Fruit fly (Drosophila melanogaster) whole organism, embryonic: Measurements from ENCODE around the gene CG32720.

Experiments
- Awh ChIP-seq: fragments of 200-800 bp; sonication (Bioruptor generic); IDR thresholded peaks from 2 replicates; pipeline ENCODE4, ENCODE4 v1.3.6; 2022; ENCODE audit warnings: missing biosample characterization, missing genetic modification characterization
- Bdp1 ChIP-seq: fragments of 200-800 bp; sonication (Bioruptor generic); optimal IDR thresholded peaks from 3 replicates; lab custom pipeline; 2016; ENCODE audit warnings: missing biosample characterization, missing genetic modification characterization
- CG13624 ChIP-seq: fragments of 200-800 bp; sonication (Bioruptor generic); optimal IDR thresholded peaks from 2 replicates; lab custom pipeline; 2016; ENCODE audit warnings: missing biosample characterization, missing genetic modification characterization
- CG14014 ChIP-seq: fragments of 200-800 bp; sonication (Bioruptor generic); IDR thresholded peaks from 2 replicates; pipeline ENCODE4 v1.3.6; 2022; ENCODE audit warnings: missing biosample characterization, missing genetic modification characterization
- CG17359 ChIP-seq: fragments of 200-800 bp; sonication (Bioruptor generic); optimal IDR thresholded peaks from 3 replicates; lab custom pipeline; 2018; ENCODE audit warnings: missing biosample characterization, mild to moderate bottlenecking, missing genetic modification characterization, moderate library complexity
- CG17568 ChIP-seq: fragments of 200-800 bp; sonication (Bioruptor generic); optimal IDR thresholded peaks from 2 replicates; lab custom pipeline; 2018; ENCODE audit warnings: missing biosample characterization, mild to moderate bottlenecking, missing genetic modification characterization, moderate library complexity
- CG2678 ChIP-seq: fragments of 200-800 bp; sonication (Bioruptor generic); optimal IDR thresholded peaks from 3 replicates; lab custom pipeline; 2019; ENCODE audit warnings: missing biosample characterization, mild to moderate bottlenecking, missing genetic modification characterization, moderate library complexity
- CG2712 ChIP-seq: fragments of 200-800 bp; optimal IDR thresholded peaks from 3 replicates; lab custom pipeline; 2019; ENCODE audit warnings: missing biosample characterization, mild to moderate bottlenecking, missing genetic modification characterization, moderate library complexity
- CG30403 ChIP-seq: fragments of 200-800 bp; sonication (Bioruptor generic); optimal IDR thresholded peaks from 3 replicates; lab custom pipeline; 2016; ENCODE audit warnings: missing biosample characterization, missing genetic modification characterization
- CG31388 ChIP-seq: fragments of 200-800 bp; sonication (Bioruptor generic); optimal IDR thresholded peaks from 2 replicates; lab custom pipeline; 2016; ENCODE audit warnings: missing biosample characterization, missing genetic modification characterization
- CG3163 ChIP-seq: fragments of 200-800 bp; sonication (Bioruptor generic); optimal IDR thresholded peaks from 3 replicates; lab custom pipeline; 2016; ENCODE audit warnings: missing biosample characterization, missing genetic modification characterization
- CG33213 ChIP-seq: fragments of 200-800 bp; sonication (Bioruptor generic); optimal IDR thresholded peaks from 3 replicates; lab custom pipeline; 2016; ENCODE audit warnings: missing biosample characterization, missing genetic modification characterization
- CG4424 ChIP-seq: fragments of 200-800 bp; sonication (Bioruptor generic); optimal IDR thresholded peaks from 3 replicates; lab custom pipeline; 2016; ENCODE audit warnings: missing biosample characterization, missing genetic modification characterization
- CG6765 ChIP-seq: fragments of 200-800 bp; sonication (Bioruptor generic); optimal IDR thresholded peaks from 3 replicates; lab custom pipeline; 2017; ENCODE audit warnings: missing biosample characterization, mild to moderate bottlenecking, missing genetic modification characterization
- CG6813 ChIP-seq: fragments of 200-800 bp; sonication (Bioruptor generic); optimal IDR thresholded peaks from 2 replicates; lab custom pipeline; 2017; ENCODE audit warnings: missing biosample characterization, missing genetic modification characterization, mild to moderate bottlenecking, moderate library complexity, missing genetic modification reagents
- CG8290 ChIP-seq, 3 experiments: fragments of 200-800 bp; sonication (Bioruptor generic); optimal IDR thresholded peaks; 2 replicates each; lab custom pipeline; 2016 to 2019; ENCODE audit warnings: missing biosample characterization in 3 of 3, missing genetic modification characterization in 3 of 3, mild to moderate bottlenecking in 2 of 3, moderate library complexity in 1 of 3
- CG8388 ChIP-seq: fragments of 200-800 bp; sonication (Bioruptor generic); optimal IDR thresholded peaks from 2 replicates; lab custom pipeline; 2019; ENCODE audit warnings: missing biosample characterization, mild to moderate bottlenecking, missing genetic modification characterization, moderate library complexity
- CG9817 ChIP-seq: fragments of 200-800 bp; sonication (Bioruptor generic); optimal IDR thresholded peaks from 2 replicates; lab custom pipeline; 2018; ENCODE audit warnings: missing biosample characterization, mild to moderate bottlenecking, missing genetic modification characterization, moderate library complexity
- CkIIα-i1 ChIP-seq: fragments of 200-800 bp; sonication (Bioruptor generic); IDR thresholded peaks from 2 replicates; pipeline ENCODE4 v1.3.6; 2022; ENCODE audit warnings: missing biosample characterization, missing genetic modification characterization
- CoRest ChIP-seq: fragments of 200-800 bp; sonication (Bioruptor generic); optimal IDR thresholded peaks from 3 replicates; lab custom pipeline; 2018; ENCODE audit warnings: missing biosample characterization, mild to moderate bottlenecking, missing genetic modification characterization, moderate library complexity
- CrebB ChIP-seq: fragments of 200-800 bp; sonication (Bioruptor generic); optimal IDR thresholded peaks from 3 replicates; lab custom pipeline; 2018; ENCODE audit warnings: missing biosample characterization, mild to moderate bottlenecking, missing genetic modification characterization
- Deaf1 ChIP-seq: fragments of 200-800 bp; optimal IDR thresholded peaks from 3 replicates; lab custom pipeline; 2019; ENCODE audit warnings: missing biosample characterization, mild to moderate bottlenecking, missing genetic modification characterization, moderate library complexity
- Hmr ChIP-seq: fragments of 200-800 bp; sonication (Bioruptor generic); optimal IDR thresholded peaks from 3 replicates; lab custom pipeline; 2017; ENCODE audit warnings: mild to moderate bottlenecking, missing biosample characterization, missing genetic modification reagents, missing genetic modification characterization
- Hr51 ChIP-seq, 2 experiments: fragments of 200-800 bp; sonication (Bioruptor generic); optimal IDR thresholded peaks; 2 replicates in 1 of 2; 3 replicates in 1 of 2; lab custom pipeline; 2016 to 2018; ENCODE audit warnings: missing biosample characterization in 2 of 2, missing genetic modification characterization in 2 of 2, mild to moderate bottlenecking in 1 of 2, moderate library complexity in 1 of 2
- Jarid2 ChIP-seq: fragments of 200-800 bp; sonication (Bioruptor generic); optimal IDR thresholded peaks from 3 replicates; lab custom pipeline; 2017; ENCODE audit warnings: mild to moderate bottlenecking, missing biosample characterization, missing genetic modification reagents, missing genetic modification characterization
- Meics ChIP-seq: fragments of 200-800 bp; sonication (Bioruptor generic); optimal IDR thresholded peaks from 2 replicates; lab custom pipeline; 2017; ENCODE audit warnings: missing biosample characterization, mild to moderate bottlenecking, missing genetic modification characterization
- PHDP ChIP-seq: fragments of 200-800 bp; sonication (Bioruptor generic); optimal IDR thresholded peaks from 3 replicates; lab custom pipeline; 2018; ENCODE audit warnings: missing biosample characterization, mild to moderate bottlenecking, missing genetic modification characterization, moderate library complexity
- Sox100B ChIP-seq: fragments of 200-800 bp; sonication (Bioruptor generic); optimal IDR thresholded peaks from 3 replicates; lab custom pipeline; 2018; ENCODE audit warnings: missing biosample characterization, mild to moderate bottlenecking, missing genetic modification characterization
- Sox102F ChIP-seq: fragments of 200-800 bp; sonication (Bioruptor generic); optimal IDR thresholded peaks from 2 replicates; lab custom pipeline; 2018; ENCODE audit warnings: missing biosample characterization, mild to moderate bottlenecking, missing genetic modification characterization, moderate library complexity
- Xrp1 ChIP-seq: fragments of 200-800 bp; sonication (Bioruptor generic); IDR thresholded peaks from 2 replicates; pipeline ENCODE4 v1.3.6; 2022; ENCODE audit warnings: missing biosample characterization, missing genetic modification characterization
- ara ChIP-seq: fragments of 200-800 bp; sonication (Bioruptor generic); IDR thresholded peaks from 2 replicates; pipeline ENCODE4 v1.3.6; 2022; ENCODE audit warnings: missing biosample characterization, missing genetic modification characterization
- bcd ChIP-seq: fragments of 200-800 bp; sonication (Bioruptor generic); optimal IDR thresholded peaks from 2 replicates; lab custom pipeline; 2017; ENCODE audit warnings: missing biosample characterization, mild to moderate bottlenecking, missing genetic modification characterization
- cas ChIP-seq: fragments of 200-800 bp; sonication (Bioruptor generic); IDR thresholded peaks from 2 replicates; pipeline ENCODE4 v1.3.6; 2022; ENCODE audit warnings: missing biosample characterization, missing genetic modification characterization
- chinmo ChIP-seq: fragments of 200-800 bp; sonication (Bioruptor generic); IDR thresholded peaks from 4 replicates; pipeline ENCODE4 v1.3.6; 2022; ENCODE audit warnings: missing biosample characterization, missing genetic modification characterization; ENCODE audit not compliant: partially characterized antibody
- chm ChIP-seq: fragments of 200-800 bp; sonication (Bioruptor generic); IDR thresholded peaks from 2 replicates; pipeline ENCODE4 v1.3.6; 2022; ENCODE audit warnings: missing biosample characterization, missing genetic modification characterization
- cwo ChIP-seq: fragments of 200-800 bp; sonication (Bioruptor generic); optimal IDR thresholded peaks from 3 replicates; lab custom pipeline; 2017; ENCODE audit warnings: missing biosample characterization, missing genetic modification characterization, mild to moderate bottlenecking, moderate library complexity, missing genetic modification reagents
- dmrt11E ChIP-seq: fragments of 200-800 bp; sonication (Bioruptor generic); optimal IDR thresholded peaks from 3 replicates; lab custom pipeline; 2018; ENCODE audit warnings: missing biosample characterization, mild to moderate bottlenecking, missing genetic modification characterization, moderate library complexity
- dpn ChIP-seq, 2 experiments: fragments of 200-800 bp; sonication (Bioruptor generic); optimal IDR thresholded peaks; 3 replicates each; lab custom pipeline; 2016; ENCODE audit warnings: missing biosample characterization in 2 of 2, missing genetic modification characterization in 2 of 2
- esg ChIP-seq: fragments of 200-800 bp; sonication (Bioruptor generic); conservative IDR thresholded peaks from 2 replicates; pipeline ENCODE4 v1.3.6; 2022; ENCODE audit warnings: missing biosample characterization, missing genetic modification characterization
- grau ChIP-seq: fragments of 200-800 bp; optimal IDR thresholded peaks from 3 replicates; lab custom pipeline; 2019; ENCODE audit warnings: missing biosample characterization, mild to moderate bottlenecking, missing genetic modification characterization, moderate library complexity
- hbn ChIP-seq: fragments of 200-800 bp; sonication (Bioruptor generic); IDR thresholded peaks from 2 replicates; pipeline ENCODE4 v1.3.6; 2022; ENCODE audit warnings: missing biosample characterization, missing genetic modification characterization; ENCODE audit not compliant: partially characterized antibody
- hkb ChIP-seq, 2 experiments: fragments of 200-800 bp in 1 of 2; fragments of >200 bp in 1 of 2; sonication (Bioruptor generic) in 1 of 2; IDR thresholded peaks in 1 of 2; optimal IDR thresholded peaks in 1 of 2; 2 replicates each; pipeline versions ENCODE4 v1.3.6 to Lab custom; 2017 to 2022; ENCODE audit warnings: missing biosample characterization in 1 of 2, missing genetic modification characterization in 1 of 2
- ken ChIP-seq: fragments of 200-800 bp; sonication (Bioruptor generic); IDR thresholded peaks from 3 replicates; pipeline ENCODE4 v1.3.6; 2022; ENCODE audit warnings: missing biosample characterization, missing genetic modification characterization
- odd ChIP-seq: fragments of 200-800 bp; sonication (Bioruptor generic); optimal IDR thresholded peaks from 2 replicates; lab custom pipeline; 2017; ENCODE audit warnings: missing biosample characterization, mild to moderate bottlenecking, missing genetic modification characterization
- onecut ChIP-seq: fragments of 200-800 bp; sonication (Bioruptor generic); IDR thresholded peaks from 2 replicates; pipeline ENCODE4 v1.3.6; 2022; ENCODE audit warnings: missing biosample characterization, missing genetic modification characterization
- pb ChIP-seq: fragments of 200-800 bp; sonication (Bioruptor generic); optimal IDR thresholded peaks from 3 replicates; lab custom pipeline; 2016; ENCODE audit warnings: missing biosample characterization, missing genetic modification characterization
- scrt ChIP-seq: fragments of 200-800 bp; sonication (Bioruptor generic); optimal IDR thresholded peaks from 2 replicates; lab custom pipeline; 2018; ENCODE audit warnings: missing biosample characterization, mild to moderate bottlenecking, missing genetic modification characterization, moderate library complexity
- stc ChIP-seq: fragments of 200-800 bp; sonication (Bioruptor generic); IDR thresholded peaks from 2 replicates; pipeline ENCODE4 v1.3.6; 2022; ENCODE audit warnings: missing biosample characterization, missing genetic modification characterization
- zfh2 ChIP-seq: fragments of 200-800 bp; sonication (Bioruptor generic); optimal IDR thresholded peaks from 2 replicates; lab custom pipeline; 2016; ENCODE audit warnings: missing biosample characterization, missing genetic modification characterization

The CG32720 gene

dm6 chrX:7550704-7551103 is 13.9 kb upstream of the CG32720 start (continued):
- peak; percentile 51 for TF ChIP-seq CG2712 (tag; lab: Kevin White, UChicago)
- no peak for TF ChIP-seq Bdp1 (GFP tag; lab: Kevin White, UChicago)
- 0 out of 2 replicates have a peak, but pooled peaks have one; percentile 18 for TF ChIP-seq stc (GFP tag; lab: Robert Waterston, UW)
- TF ChIP-seq odd: no peak
- peak; percentile 65 for TF ChIP-seq Awh (GFP tag; lab: Robert Waterston, UW)
- peak; percentile 42 for TF ChIP-seq CoRest
- no peak for TF ChIP-seq chm (GFP tag; lab: Robert Waterston, UW)
- no peak for TF ChIP-seq cas (GFP tag; lab: Robert Waterston, UW)
- TF ChIP-seq scrt (GFP tag; lab: Kevin White, UChicago): peak; percentile 0
- TF ChIP-seq CG2678 (tag; lab: Kevin White, UChicago): peak; percentile 72
- no peak for TF ChIP-seq chinmo (GFP tag; lab: Robert Waterston, UW)
- no peak for TF ChIP-seq Jarid2 (GFP tag; lab: Kevin White, UChicago)
- peak; percentile 35 for TF ChIP-seq CG8388
- TF ChIP-seq esg: no peak
- peak; percentile 63 for TF ChIP-seq CG17359 (tag; lab: Kevin White, UChicago)
- TF ChIP-seq dpn (GFP tag; optimal IDR thresholded peaks at IDR 0.05; lab: Kevin White, UChicago): peak in 1 of 2 experiments; percentile 2
- TF ChIP-seq CG30403 (GFP tag; lab: Kevin White, UChicago): peak; percentile 10
- TF ChIP-seq ara: 0 out of 2 replicates have a peak, but pooled peaks have one; percentile 27
- TF ChIP-seq Meics: peak; percentile 26
- no peak for TF ChIP-seq CkIIα-i1 (GFP tag; lab: Robert Waterston, UW)
- TF ChIP-seq CG6765 (GFP tag; lab: Kevin White, UChicago): no peak
- TF ChIP-seq hkb (optimal IDR thresholded peaks at IDR 0.05; lab: Kevin White, UChicago): no peak
- TF ChIP-seq hkb (GFP tag; IDR thresholded peaks at IDR 0.05; lab: Robert Waterston, UW): 0 out of 2 replicates have a peak, but pooled peaks have one; percentile 40
- no peak for TF ChIP-seq CG31388
- no peak for TF ChIP-seq CG17568 (GFP tag; lab: Kevin White, UChicago)
- no peak for TF ChIP-seq CrebB (tag; lab: Kevin White, UChicago)
- peak; percentile 50 for TF ChIP-seq PHDP (tag; lab: Kevin White, UChicago)
- TF ChIP-seq CG14014 (GFP tag; lab: Robert Waterston, UW): 0 out of 2 replicates have a peak, but pooled peaks have one; percentile 27
- peak; percentile 5 for TF ChIP-seq CG9817 (tag; lab: Kevin White, UChicago)
- TF ChIP-seq Sox100B: peak; percentile 27
- TF ChIP-seq Hmr (GFP tag; lab: Kevin White, UChicago): peak; percentile 31
- peak; percentile 15; the same call in 1 of the 3 replicates for TF ChIP-seq ken
- TF ChIP-seq CG6813: peak; percentile 12
- TF ChIP-seq CG3163: no peak
- TF ChIP-seq hbn (GFP tag; lab: Robert Waterston, UW): no peak
- TF ChIP-seq onecut (GFP tag; lab: Robert Waterston, UW): peak; percentile 20; the same call in 1 of the 2 replicates
- TF ChIP-seq CG13624 (GFP tag; lab: Kevin White, UChicago): no peak
- TF ChIP-seq CG4424: peak; percentile 7
- TF ChIP-seq zfh2 (GFP tag; lab: Kevin White, UChicago): no peak
- peak; percentile 7 for TF ChIP-seq dmrt11E (tag; lab: Kevin White, UChicago)
- TF ChIP-seq Deaf1 (tag; lab: Kevin White, UChicago): no peak
- TF ChIP-seq Hr51 (GFP tag; optimal IDR thresholded peaks at IDR 0.05; lab: Kevin White, UChicago): peak in 1 of 2 experiments; percentile 51
- peak; percentile 42 for TF ChIP-seq Sox102F
- peak; percentile 10 for TF ChIP-seq grau (tag; lab: Kevin White, UChicago)
- peak; percentile 61 for TF ChIP-seq Xrp1 (GFP tag; lab: Robert Waterston, UW)
- no peak for TF ChIP-seq CG33213 (GFP tag; lab: Kevin White, UChicago)
- peak; percentile 23 for TF ChIP-seq cwo
- TF ChIP-seq pb (GFP tag; lab: Kevin White, UChicago): no peak
- no peak for TF ChIP-seq CG8290 (GFP tag; optimal IDR thresholded peaks at IDR 0.05; lab: Kevin White, UChicago)
- no peak for TF ChIP-seq CG8290 (tag; optimal IDR thresholded peaks at IDR 0.05; lab: Kevin White, UChicago)
- TF ChIP-seq bcd: peak; percentile 23
